Worm (Caenorhabditis elegans): ENCODE data around the gene K03H1.7.

Gene K03H1.7

DNA sequence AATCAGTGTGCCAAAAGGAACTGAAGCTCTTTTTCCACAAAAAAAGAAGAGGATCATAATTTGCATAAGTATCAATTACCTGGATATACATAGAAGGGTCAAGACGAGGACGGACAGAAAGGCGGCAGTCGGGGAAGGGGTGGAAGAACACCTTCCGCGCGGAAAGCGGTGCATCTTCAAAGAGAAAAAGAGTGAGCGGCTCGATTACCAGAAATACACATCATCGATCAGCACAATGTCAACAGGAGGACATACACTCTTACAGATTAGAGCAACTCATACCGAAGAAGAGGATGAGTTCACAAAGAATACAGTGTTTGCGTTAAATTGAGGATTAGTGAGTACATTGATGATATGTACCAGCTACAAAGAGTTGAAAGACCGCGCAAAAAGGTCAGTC lies 22.2 kb downstream of the K03H1.7 start:
- TF ChIP-seq tab-1 (GFP tag; IDR thresholded peaks at IDR 0.05) (no peak), med-1 (GFP tag; optimal IDR thresholded peaks at IDR 0.05; ENCODE audit: insufficient read depth) (no peak), ztf-29 (GFP tag; IDR thresholded peaks at IDR 0.05) (no peak), ref-1 (GFP tag; conservative IDR thresholded peaks at IDR 0.05) (no peak), cog-1 (tag; optimal IDR thresholded peaks at IDR 0.05) (no peak)

DNA sequence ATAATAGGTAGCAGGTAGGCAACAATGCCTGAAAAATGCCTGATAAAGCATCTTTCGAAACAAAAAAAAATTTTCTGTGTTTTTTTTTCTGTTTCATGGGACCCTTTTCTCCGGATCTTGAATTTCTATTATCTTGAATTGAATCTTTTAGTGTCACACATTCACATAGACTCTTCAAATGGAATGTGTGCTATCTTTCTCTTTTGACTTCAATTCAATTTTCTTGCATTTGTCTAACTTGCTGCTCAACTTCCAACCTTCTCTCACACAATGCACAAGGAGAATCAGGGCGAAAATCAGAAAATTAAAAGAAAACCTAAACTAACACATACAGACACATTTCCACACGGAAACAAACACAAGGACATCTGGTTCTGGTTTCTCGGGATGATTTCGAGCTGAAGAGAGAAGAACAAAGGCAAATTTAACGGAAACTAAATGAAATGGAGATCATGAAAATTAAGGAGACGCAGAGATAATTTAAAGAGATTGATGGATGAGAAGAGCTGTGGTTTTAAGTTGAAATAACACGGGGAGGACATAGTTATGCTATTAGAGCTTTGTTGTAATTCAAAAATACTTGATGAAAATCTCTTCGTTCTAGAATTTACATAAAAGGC lies 25.1 kb downstream of the K03H1.7 start:
- no peak for TF ChIP-seq ztf-29 (GFP tag; IDR thresholded peaks at IDR 0.05)
- TF ChIP-seq med-1 (GFP tag; optimal IDR thresholded peaks at IDR 0.05; ENCODE audit: insufficient read depth) = no peak
- TF ChIP-seq ref-1 (GFP tag; conservative IDR thresholded peaks at IDR 0.05) = no peak
- no peak for TF ChIP-seq cog-1 (tag; optimal IDR thresholded peaks at IDR 0.05)
- no peak for TF ChIP-seq klf-2 (GFP tag; conservative IDR thresholded peaks at IDR 0.05)
- no peak for TF ChIP-seq flt-1 (GFP tag; IDR thresholded peaks at IDR 0.05)
- TF ChIP-seq ztf-23 (GFP tag; IDR thresholded peaks at IDR 0.05) = no peak
- no peak for TF ChIP-seq T22C8.4 (GFP tag; IDR thresholded peaks at IDR 0.05)
- no peak for TF ChIP-seq tab-1 (GFP tag; IDR thresholded peaks at IDR 0.05)

DNA sequence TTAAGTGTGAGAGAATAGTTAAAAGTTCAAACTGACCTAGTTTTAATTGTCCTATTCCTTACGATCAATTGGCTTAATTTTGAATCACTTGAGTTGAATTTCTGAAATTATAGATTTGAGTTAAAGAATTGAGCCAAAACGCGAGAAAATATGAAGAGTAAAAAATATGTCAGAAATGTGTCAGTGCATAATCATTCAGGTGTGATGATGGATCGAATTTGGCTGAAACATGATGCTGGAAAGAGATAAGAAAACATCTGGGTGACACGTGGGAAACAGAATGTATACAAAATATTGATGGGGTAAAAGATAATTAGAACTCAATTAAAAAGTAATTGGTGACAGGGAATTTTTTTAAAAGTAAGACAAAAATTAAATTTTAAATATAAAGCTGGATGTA lies 26.6 kb downstream of the K03H1.7 start, which contains the start of gene R10E12.2:
R10E12.2 (minus strand) TSS at position 101 of the 400 bp plus-strand sequence.
- no peak for TF ChIP-seq klf-2 (GFP tag; conservative IDR thresholded peaks at IDR 0.05)
- no peak for TF ChIP-seq ref-1 (GFP tag; conservative IDR thresholded peaks at IDR 0.05)
- no peak for TF ChIP-seq med-1 (GFP tag; optimal IDR thresholded peaks at IDR 0.05; ENCODE audit: insufficient read depth)
- TF ChIP-seq cog-1 (tag; optimal IDR thresholded peaks at IDR 0.05) = no peak
- TF ChIP-seq tab-1 (GFP tag; IDR thresholded peaks at IDR 0.05) = no peak
- TF ChIP-seq ztf-29 (GFP tag; IDR thresholded peaks at IDR 0.05) = no peak
- no peak for TF ChIP-seq flt-1 (GFP tag; IDR thresholded peaks at IDR 0.05)
- TF ChIP-seq ztf-23 (GFP tag; IDR thresholded peaks at IDR 0.05) = no peak
- no peak for TF ChIP-seq T22C8.4 (GFP tag; IDR thresholded peaks at IDR 0.05)

DNA sequence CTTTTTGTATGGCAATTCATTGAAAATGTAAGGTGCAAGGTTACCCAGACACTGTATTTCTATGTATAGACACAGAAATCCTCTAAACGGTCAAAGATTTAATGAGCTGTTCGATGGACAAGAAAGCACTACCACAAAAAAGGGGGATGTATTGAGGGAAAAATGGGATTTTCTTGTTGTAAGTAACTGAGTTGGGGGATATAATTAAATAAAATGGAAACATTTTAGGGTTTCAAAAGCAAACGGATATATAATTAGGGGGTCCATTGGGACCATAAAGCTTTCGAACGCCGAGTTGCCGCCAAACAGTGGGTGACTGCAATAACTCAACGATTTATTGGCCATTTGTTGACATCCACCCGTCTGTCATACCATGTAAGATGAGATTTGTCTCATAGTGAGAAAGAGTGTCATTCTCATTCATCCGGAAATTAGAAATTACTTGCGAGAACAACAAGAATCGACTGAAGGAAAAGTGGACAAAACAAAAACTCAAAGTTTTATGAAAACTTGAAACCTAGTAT lies 35.0 kb downstream of the K03H1.7 start:
- TF ChIP-seq flt-1 (GFP tag; IDR thresholded peaks at IDR 0.05) (no peak), med-1 (GFP tag; optimal IDR thresholded peaks at IDR 0.05; ENCODE audit: insufficient read depth) (no peak), ztf-23 (GFP tag; IDR thresholded peaks at IDR 0.05) (no peak), tab-1 (GFP tag; IDR thresholded peaks at IDR 0.05) (no peak), ztf-29 (GFP tag; IDR thresholded peaks at IDR 0.05) (no peak)

DNA sequence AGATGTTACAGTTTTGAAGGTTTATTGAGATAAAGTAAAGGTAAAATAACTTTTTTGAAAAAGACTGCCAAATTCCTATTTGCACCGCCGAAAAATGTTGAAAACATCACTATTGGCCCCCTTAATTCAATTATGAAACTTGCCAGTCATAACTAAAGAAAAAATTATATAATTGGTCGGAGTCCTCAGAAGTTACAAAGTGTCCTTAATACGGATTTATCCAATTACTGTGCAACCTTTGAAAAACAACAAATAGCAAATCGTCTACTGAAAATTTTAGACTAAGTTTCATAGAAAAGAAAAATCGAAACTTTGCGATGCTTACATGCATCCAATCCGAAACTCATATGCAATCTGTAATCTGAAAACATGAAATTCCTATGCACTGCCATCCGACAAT lies 37.4 kb downstream of the K03H1.7 start:
- no peak for TF ChIP-seq tab-1 (GFP tag; IDR thresholded peaks at IDR 0.05)
- no peak for TF ChIP-seq flt-1 (GFP tag; IDR thresholded peaks at IDR 0.05)
- TF ChIP-seq med-1 (GFP tag; optimal IDR thresholded peaks at IDR 0.05; ENCODE audit: insufficient read depth) = no peak
- TF ChIP-seq klf-2 (GFP tag; conservative IDR thresholded peaks at IDR 0.05) = no peak
- no peak for TF ChIP-seq ztf-29 (GFP tag; IDR thresholded peaks at IDR 0.05)
- TF ChIP-seq ztf-23 (GFP tag; IDR thresholded peaks at IDR 0.05) = no peak
- no peak for TF ChIP-seq T22C8.4 (GFP tag; IDR thresholded peaks at IDR 0.05)
- TF ChIP-seq cog-1 (tag; optimal IDR thresholded peaks at IDR 0.05) = no peak
- no peak for TF ChIP-seq ref-1 (GFP tag; conservative IDR thresholded peaks at IDR 0.05)

DNA sequence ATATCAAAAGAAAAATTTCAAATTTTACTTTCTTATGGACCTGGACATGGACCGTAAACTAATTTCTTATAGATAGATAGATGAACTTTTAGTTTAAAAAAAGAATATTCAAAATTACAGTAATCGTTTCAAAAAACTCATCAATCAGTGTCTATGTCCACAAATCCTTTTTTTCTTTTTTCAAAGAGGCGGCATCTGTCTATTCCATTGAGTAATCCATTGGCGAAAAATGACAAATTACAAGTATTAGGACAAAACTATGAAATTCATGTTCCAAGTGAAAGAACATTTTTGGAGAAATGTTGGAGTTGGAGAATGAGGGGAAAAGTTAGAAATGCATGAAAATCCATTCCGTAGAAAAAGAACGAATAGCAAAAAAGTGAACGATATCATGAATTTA lies 38.3 kb downstream of the K03H1.7 start:
- TF ChIP-seq flt-1 (GFP tag; IDR thresholded peaks at IDR 0.05) = no peak

DNA sequence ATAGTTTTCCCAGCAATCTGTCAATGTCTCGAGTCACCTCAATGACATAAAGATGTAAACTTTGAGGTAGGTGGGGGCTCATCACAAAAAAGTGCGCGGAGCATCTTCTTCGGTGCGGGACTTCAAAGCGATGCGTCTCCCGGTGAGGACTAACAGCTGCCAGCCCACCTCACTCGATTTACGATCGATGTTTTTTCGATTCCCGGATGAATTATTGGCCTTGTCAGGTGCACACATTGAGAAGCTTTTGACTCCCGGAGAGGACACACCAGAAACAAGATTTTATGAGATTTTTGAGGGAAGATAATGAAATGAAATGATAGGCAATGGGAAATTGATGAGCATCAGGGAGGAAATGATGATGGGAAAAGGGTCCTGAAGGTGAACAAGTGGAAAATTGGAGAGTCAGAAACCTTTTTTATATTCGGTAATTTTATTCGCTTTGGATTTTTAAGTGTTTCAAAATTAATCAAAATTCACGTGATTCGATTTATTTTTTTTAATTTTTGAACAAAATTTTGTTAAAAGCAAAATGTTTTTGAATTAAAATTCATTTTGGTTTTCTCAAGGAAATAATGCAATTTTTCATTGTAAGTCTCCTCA lies 39.7 kb downstream of the K03H1.7 start, which contains the start of gene C05B5.12:
C05B5.12 (plus strand) TSS at position 553 of the 603 bp plus-strand sequence.
- TF ChIP-seq cog-1 (tag; optimal IDR thresholded peaks at IDR 0.05) (no peak), flt-1 (GFP tag; IDR thresholded peaks at IDR 0.05) (no peak), ref-1 (GFP tag; conservative IDR thresholded peaks at IDR 0.05) (no peak), med-1 (GFP tag; optimal IDR thresholded peaks at IDR 0.05; ENCODE audit: insufficient read depth) (no peak), ztf-23 (GFP tag; IDR thresholded peaks at IDR 0.05) (no peak), T22C8.4 (GFP tag; IDR thresholded peaks at IDR 0.05) (no peak), tab-1 (GFP tag; IDR thresholded peaks at IDR 0.05) (no peak), ztf-29 (GFP tag; IDR thresholded peaks at IDR 0.05) (no peak), klf-2 (GFP tag; conservative IDR thresholded peaks at IDR 0.05) (no peak)

DNA sequence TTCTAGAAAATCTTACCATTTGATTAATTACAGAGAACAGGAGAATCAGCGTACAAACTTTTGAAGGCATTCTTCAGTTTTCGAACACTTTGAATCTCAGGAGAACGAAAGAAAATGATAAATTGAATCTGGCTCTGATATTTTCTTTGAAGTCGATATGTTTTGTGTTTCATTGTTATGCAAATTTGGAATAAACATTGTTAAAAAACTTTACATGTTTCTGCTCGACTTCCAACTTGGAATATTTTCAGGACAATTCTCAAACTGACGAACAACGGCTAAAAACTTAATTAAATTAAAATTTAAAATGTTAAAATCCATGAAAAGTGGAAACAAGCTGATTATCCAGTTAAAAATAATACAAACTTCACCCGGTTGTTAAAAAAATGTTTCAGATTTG lies 41.1 kb downstream of the K03H1.7 start, which contains the start of gene C05B5.1:
C05B5.1 (minus strand) TSS at position 101 of the 400 bp plus-strand sequence.
- no peak for TF ChIP-seq ref-1 (GFP tag; conservative IDR thresholded peaks at IDR 0.05)
- TF ChIP-seq tab-1 (GFP tag; IDR thresholded peaks at IDR 0.05) = no peak
- TF ChIP-seq ztf-29 (GFP tag; IDR thresholded peaks at IDR 0.05) = no peak
- TF ChIP-seq flt-1 (GFP tag; IDR thresholded peaks at IDR 0.05) = no peak
- no peak for TF ChIP-seq ztf-23 (GFP tag; IDR thresholded peaks at IDR 0.05)
- TF ChIP-seq T22C8.4 (GFP tag; IDR thresholded peaks at IDR 0.05) = no peak
- no peak for TF ChIP-seq med-1 (GFP tag; optimal IDR thresholded peaks at IDR 0.05; ENCODE audit: insufficient read depth)
- no peak for TF ChIP-seq cog-1 (tag; optimal IDR thresholded peaks at IDR 0.05)
- no peak for TF ChIP-seq klf-2 (GFP tag; conservative IDR thresholded peaks at IDR 0.05)

DNA sequence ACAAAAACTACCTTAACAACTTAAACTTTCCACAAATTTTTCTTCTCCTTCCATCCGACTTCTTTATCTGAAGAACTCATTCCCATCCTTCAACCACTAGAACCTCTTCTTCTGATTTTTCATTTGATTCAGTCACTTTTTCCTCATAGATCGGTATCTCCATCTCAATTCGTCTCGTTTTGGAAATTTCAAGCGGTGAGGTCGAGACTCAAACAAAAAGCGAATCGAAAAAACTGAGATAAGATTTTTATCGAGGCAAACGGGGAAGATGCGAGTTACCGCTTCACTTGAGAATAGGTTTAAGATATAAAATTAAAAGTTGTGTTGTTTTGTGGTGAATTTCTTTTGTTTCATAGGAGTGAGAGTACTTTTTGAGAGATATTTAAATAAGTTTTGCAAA lies 44.1 kb downstream of the K03H1.7 start:
- TF ChIP-seq flt-1 (GFP tag; IDR thresholded peaks at IDR 0.05) (no peak), ztf-23 (GFP tag; IDR thresholded peaks at IDR 0.05) (no peak), tab-1 (GFP tag; IDR thresholded peaks at IDR 0.05) (no peak), ztf-29 (GFP tag; IDR thresholded peaks at IDR 0.05) (no peak), cog-1 (tag; optimal IDR thresholded peaks at IDR 0.05) (no peak), ref-1 (GFP tag; conservative IDR thresholded peaks at IDR 0.05) (no peak), med-1 (GFP tag; optimal IDR thresholded peaks at IDR 0.05; ENCODE audit: insufficient read depth) (no peak), klf-2 (GFP tag; conservative IDR thresholded peaks at IDR 0.05) (no peak), T22C8.4 (GFP tag; IDR thresholded peaks at IDR 0.05) (no peak)

DNA sequence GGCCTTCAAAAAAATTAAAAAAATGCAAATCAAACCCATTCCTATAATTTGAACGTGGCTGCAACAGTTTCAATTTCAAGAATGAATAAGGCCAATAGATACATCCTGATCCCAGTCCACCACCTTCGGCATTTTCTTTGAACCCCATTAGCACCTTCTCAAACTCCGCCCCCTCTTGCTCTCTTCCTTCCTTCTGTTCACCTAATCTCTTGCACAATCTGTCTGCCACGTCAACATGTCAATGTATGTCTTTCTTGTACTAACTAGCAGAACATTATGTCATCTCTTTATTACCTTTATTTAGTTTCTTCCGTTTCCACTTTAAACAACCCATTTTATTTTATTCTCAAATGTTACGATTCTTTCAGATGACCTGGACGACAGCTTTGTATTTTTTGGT lies 46.3 kb downstream of the K03H1.7 start, which contains the start of gene C05B5.4:
C05B5.4 (plus strand) TSS at position 351 of the 400 bp plus-strand sequence.
- no peak for TF ChIP-seq T22C8.4 (GFP tag; IDR thresholded peaks at IDR 0.05)
- no peak for TF ChIP-seq med-1 (GFP tag; optimal IDR thresholded peaks at IDR 0.05; ENCODE audit: insufficient read depth)
- TF ChIP-seq cog-1 (tag; optimal IDR thresholded peaks at IDR 0.05) = no peak
- TF ChIP-seq ztf-29 (GFP tag; IDR thresholded peaks at IDR 0.05) = no peak
- TF ChIP-seq flt-1 (GFP tag; IDR thresholded peaks at IDR 0.05) = no peak
- no peak for TF ChIP-seq klf-2 (GFP tag; conservative IDR thresholded peaks at IDR 0.05)
- TF ChIP-seq tab-1 (GFP tag; IDR thresholded peaks at IDR 0.05) = no peak
- no peak for TF ChIP-seq ref-1 (GFP tag; conservative IDR thresholded peaks at IDR 0.05)
- TF ChIP-seq ztf-23 (GFP tag; IDR thresholded peaks at IDR 0.05) = no peak
